Fruit fly (Drosophila melanogaster): Measurements from ENCODE around the gene CG31809.

DNA sequence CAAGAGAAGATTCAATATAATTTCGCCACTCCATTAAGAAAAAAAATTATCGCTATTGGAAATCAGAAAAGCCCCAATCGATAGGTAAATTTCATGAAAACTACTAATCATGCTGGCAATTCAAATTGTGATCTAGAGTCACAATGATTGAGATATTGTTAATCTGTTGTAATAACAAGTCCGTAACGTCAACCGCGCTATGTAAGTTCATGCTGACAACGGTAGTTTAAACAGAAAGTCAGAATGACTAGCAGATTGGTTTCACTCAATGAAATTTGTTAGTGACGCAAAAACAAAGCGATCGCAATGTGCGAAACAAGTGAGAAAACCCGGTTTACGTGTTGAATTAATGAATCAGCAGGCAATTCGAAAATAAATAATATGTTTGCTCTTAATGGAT lies 1.4 kb downstream of the CG31809 start:
- TF ChIP-seq kay (GFP tag; ENCODE audit: borderline replicate concordance) (peak; percentile 16), CG1620 (GFP tag; optimal IDR thresholded peaks at IDR 0.05) (no peak), CG12768 (GFP tag; optimal IDR thresholded peaks at IDR 0.05) (no peak), CG7045 (GFP tag; optimal IDR thresholded peaks at IDR 0.05) (no peak), cic (GFP tag; optimal IDR thresholded peaks at IDR 0.05) (no peak), CG5204 (GFP tag; optimal IDR thresholded peaks at IDR 0.05) (no peak), CG33017 (tag; optimal IDR thresholded peaks at IDR 0.05) (no peak), bab1 (GFP tag; optimal IDR thresholded peaks at IDR 0.05) (no peak), CG11617 (GFP tag; optimal IDR thresholded peaks at IDR 0.05) (no peak), CG7101 (tag; optimal IDR thresholded peaks at IDR 0.05) (no peak), Hr96 (GFP tag; optimal IDR thresholded peaks at IDR 0.05) (no peak), toe (GFP tag; optimal IDR thresholded peaks at IDR 0.05) (no peak), tj (GFP tag; optimal IDR thresholded peaks at IDR 0.05) (no peak)
